Worm (Caenorhabditis elegans): ENCODE measurements around the gene pfs-2.

pfs-2 gene

ce11 chrII:14349356-14349923 is 8.7 kb upstream of the pfs-2 start, which contains the start of the genes Y54G11A.17, lin-7 and elof-1 (continued):
- TF ChIP-seq ces-1 (GFP tag; optimal IDR thresholded peaks at IDR 0.05) (no peak), hpl-2 (GFP tag; optimal IDR thresholded peaks at IDR 0.05) (peak; percentile 77), nhr-12 (tag; optimal IDR thresholded peaks at IDR 0.05) (no peak), irx-1 (tag; optimal IDR thresholded peaks at IDR 0.05) (peak; percentile 70), fkh-8 (tag; optimal IDR thresholded peaks at IDR 0.05) (peak; percentile 92), zag-1 (tag; optimal IDR thresholded peaks at IDR 0.05) (no peak), lin-15B (tag; optimal IDR thresholded peaks at IDR 0.05) (peak; percentile 86), rnt-1 (tag; optimal IDR thresholded peaks at IDR 0.05) (peak; percentile 87), pqm-1 (tag; optimal IDR thresholded peaks at IDR 0.05) (peak; percentile 14), zip-4 (GFP tag; optimal IDR thresholded peaks at IDR 0.05) (peak; percentile 61), nhr-71 (tag; optimal IDR thresholded peaks at IDR 0.05) (peak; percentile 90), ceh-63 (GFP tag; optimal IDR thresholded peaks at IDR 0.05) (no peak), snpc-4 (tag; optimal IDR thresholded peaks at IDR 0.05) (peak; percentile 88), mdl-1 (tag; optimal IDR thresholded peaks at IDR 0.05) (peak in 1 of 2 experiments; percentile 88), mep-1 (tag; optimal IDR thresholded peaks at IDR 0.05) (peak; percentile 97), swsn-7 (tag; optimal IDR thresholded peaks at IDR 0.05) (peak; percentile 79), sptf-1 (tag; optimal IDR thresholded peaks at IDR 0.05) (no peak), unc-62 (GFP tag; optimal IDR thresholded peaks at IDR 0.05) (no peak), pax-3 (tag; optimal IDR thresholded peaks at IDR 0.05) (peak; percentile 63), elt-2 (tag; optimal IDR thresholded peaks at IDR 0.05) (no peak), ztf-4 (tag; optimal IDR thresholded peaks at IDR 0.05) (peak; percentile 44), mef-2 (tag; optimal IDR thresholded peaks at IDR 0.05) (peak; percentile 42), nhr-237 (tag; optimal IDR thresholded peaks at IDR 0.05) (peak; percentile 36), lsy-2 (tag; optimal IDR thresholded peaks at IDR 0.05) (peak; percentile 99 to 100), fkh-4 (tag; optimal IDR thresholded peaks at IDR 0.05; ENCODE audit: borderline replicate concordance) (no peak), xbp-1 (tag; optimal IDR thresholded peaks at IDR 0.05) (peak; percentile 85), unc-130 (tag; optimal IDR thresholded peaks at IDR 0.05) (peak; percentile 99), dpl-1 (GFP tag; optimal IDR thresholded peaks at IDR 0.05) (peak; percentile 90 to 92 (median 90)), lin-13 (GFP tag; optimal IDR thresholded peaks at IDR 0.05) (peak; percentile 86), grh-1 (GFP tag; IDR thresholded peaks at IDR 0.05) (peak; percentile 54), vab-15 (tag; optimal IDR thresholded peaks at IDR 0.05) (peak; percentile 96), nhr-19 (GFP tag; conservative IDR thresholded peaks at IDR 0.05) (peak; percentile 81), nhr-84 (tag; optimal IDR thresholded peaks at IDR 0.05) (no peak), C34B4.2 (tag; optimal IDR thresholded peaks at IDR 0.05) (no peak), nhr-28 (tag; optimal IDR thresholded peaks at IDR 0.05) (no peak), lin-35 (GFP tag; optimal IDR thresholded peaks at IDR 0.05) (peak; percentile 92 to 95), nhr-76 (tag; optimal IDR thresholded peaks at IDR 0.05) (no peak), isw-1 (GFP tag; IDR thresholded peaks at IDR 0.05) (peak; percentile 84), jun-1 (tag; optimal IDR thresholded peaks at IDR 0.05) (peak; percentile 78), nhr-20 (tag; optimal IDR thresholded peaks at IDR 0.05) (peak; percentile 81), aly-2 (tag; optimal IDR thresholded peaks at IDR 0.05) (peak; percentile 32), ceh-8 (GFP tag; optimal IDR thresholded peaks at IDR 0.05) (peak; percentile 25), dsc-1 (tag; optimal IDR thresholded peaks at IDR 0.05) (peak; percentile 68), mab-9 (GFP tag; IDR thresholded peaks at IDR 0.05) (no peak; the same call in 1 of the 2 replicates), skn-1 (tag; optimal IDR thresholded peaks at IDR 0.05) (peak; percentile 93), nhr-77 (tag; optimal IDR thresholded peaks at IDR 0.05) (peak; percentile 97), nhr-47 (tag; optimal IDR thresholded peaks at IDR 0.05) (peak; percentile 89), efl-3 (GFP tag; optimal IDR thresholded peaks at IDR 0.05) (no peak), lir-3 (tag; optimal IDR thresholded peaks at IDR 0.05; ENCODE audit: poor library complexity) (peak; percentile 75), tlp-1 (tag; optimal IDR thresholded peaks at IDR 0.05) (no peak), hlh-4 (tag; optimal IDR thresholded peaks at IDR 0.05) (no peak), tbx-2 (tag; optimal IDR thresholded peaks at IDR 0.05) (peak; percentile 83), ceh-90 (tag; optimal IDR thresholded peaks at IDR 0.05) (peak; percentile 18)
